Worm (Caenorhabditis elegans): ENCODE data around the gene fbxc-33.
A peak's percentile ranks its signal among the peaks of the same experiment; 100 is the strongest.

The fbxc-33 gene

ce11 chrII:872993-873787 is 40.3 kb upstream of the fbxc-33 start, which contains the start of gene alg-2 (continued):
- no peak for TF ChIP-seq nhr-12 (tag; optimal IDR thresholded peaks at IDR 0.05)
- peak; percentile 29 for TF ChIP-seq fos-1 (tag; optimal IDR thresholded peaks at IDR 0.05)
- no peak for TF ChIP-seq nhr-10 (tag; optimal IDR thresholded peaks at IDR 0.05)
- no peak for TF ChIP-seq nhr-77 (tag; optimal IDR thresholded peaks at IDR 0.05)
- TF ChIP-seq sma-3 (GFP tag; optimal IDR thresholded peaks at IDR 0.05): no peak
- peak; percentile 23 for TF ChIP-seq nhr-129 (tag; optimal IDR thresholded peaks at IDR 0.05)
- peak; percentile 31 for TF ChIP-seq lin-13 (GFP tag; optimal IDR thresholded peaks at IDR 0.05)
- no peak for TF ChIP-seq nhr-21 (tag; optimal IDR thresholded peaks at IDR 0.05)
- peak; percentile 36 for TF ChIP-seq mab-5 (tag; optimal IDR thresholded peaks at IDR 0.05)
- no peak for TF ChIP-seq mbf-1 (tag; optimal IDR thresholded peaks at IDR 0.05)
- peak; percentile 15 for TF ChIP-seq sem-4 (tag; optimal IDR thresholded peaks at IDR 0.05)
- TF ChIP-seq sma-9 (GFP tag; optimal IDR thresholded peaks at IDR 0.05): peak; percentile 6
- no peak for TF ChIP-seq sma-9 (tag; optimal IDR thresholded peaks at IDR 0.05)
- no peak for TF ChIP-seq nhr-11 (tag; optimal IDR thresholded peaks at IDR 0.05)
- no peak for TF ChIP-seq alr-1 (tag; optimal IDR thresholded peaks at IDR 0.05)
- TF ChIP-seq crh-2 (tag; optimal IDR thresholded peaks at IDR 0.05): peak; percentile 44
- TF ChIP-seq unc-39 (tag; optimal IDR thresholded peaks at IDR 0.05): no peak
- TF ChIP-seq lsy-2 (tag; optimal IDR thresholded peaks at IDR 0.05): peak in 1 of 2 experiments; percentile 67
- no peak for TF ChIP-seq snpc-4 (tag; optimal IDR thresholded peaks at IDR 0.05)
- TF ChIP-seq ceh-82 (tag; optimal IDR thresholded peaks at IDR 0.05): no peak
- TF ChIP-seq gmeb-1 (tag; optimal IDR thresholded peaks at IDR 0.05): peak; percentile 31

- no peak for TF ChIP-seq unc-62 (GFP tag; optimal IDR thresholded peaks at IDR 0.05)
- no peak for TF ChIP-seq nhr-12 (tag; optimal IDR thresholded peaks at IDR 0.05)
- TF ChIP-seq ztf-4 (tag; optimal IDR thresholded peaks at IDR 0.05): no peak
- no peak for TF ChIP-seq ztf-1 (GFP tag; conservative IDR thresholded peaks at IDR 0.05)
- no peak for TF ChIP-seq skn-1 (tag; optimal IDR thresholded peaks at IDR 0.05)
- TF ChIP-seq peb-1 (tag; optimal IDR thresholded peaks at IDR 0.05): no peak
- no peak for TF ChIP-seq aly-2 (tag; optimal IDR thresholded peaks at IDR 0.05)
- TF ChIP-seq zag-1 (tag; optimal IDR thresholded peaks at IDR 0.05): no peak
- no peak for TF ChIP-seq lin-11 (tag; optimal IDR thresholded peaks at IDR 0.05)
- TF ChIP-seq nhr-25 (tag; optimal IDR thresholded peaks at IDR 0.05): no peak
Measured at ce11 chrII:875739-876138, 37.7 kb upstream of the fbxc-33 start.

- TF ChIP-seq ceh-82 (tag; optimal IDR thresholded peaks at IDR 0.05) (no peak), sma-3 (GFP tag; optimal IDR thresholded peaks at IDR 0.05) (no peak), unc-62 (GFP tag; optimal IDR thresholded peaks at IDR 0.05) (no peak), sma-9 (GFP tag; optimal IDR thresholded peaks at IDR 0.05) (peak; percentile 38), sma-9 (tag; optimal IDR thresholded peaks at IDR 0.05) (no peak), elt-1 (tag; optimal IDR thresholded peaks at IDR 0.05) (no peak), fos-1 (tag; optimal IDR thresholded peaks at IDR 0.05) (peak; percentile 29), crh-2 (tag; optimal IDR thresholded peaks at IDR 0.05) (peak; percentile 16)
Measured at ce11 chrII:880666-881226, 32.7 kb upstream of the fbxc-33 start.

- no peak for TF ChIP-seq ama-1 (optimal IDR thresholded peaks at IDR 0.05)
- no peak for TF ChIP-seq lin-11 (tag; optimal IDR thresholded peaks at IDR 0.05)
- no peak for TF ChIP-seq ztf-4 (tag; optimal IDR thresholded peaks at IDR 0.05)
- TF ChIP-seq aly-2 (tag; optimal IDR thresholded peaks at IDR 0.05): no peak
- peak; percentile 19 for TF ChIP-seq fos-1 (tag; optimal IDR thresholded peaks at IDR 0.05)
- TF ChIP-seq egl-27 (tag; optimal IDR thresholded peaks at IDR 0.05): no peak
- TF ChIP-seq zag-1 (tag; optimal IDR thresholded peaks at IDR 0.05): no peak
Measured at ce11 chrII:884204-884603, 29.3 kb upstream of the fbxc-33 start.

ce11 chrII:888024-888423 is 25.4 kb upstream of the fbxc-33 start, which contains the start of gene T07D3.4:
Gene T07D3.4 (plus strand): TSS chrII:888309.
- peak; percentile 37 for TF ChIP-seq sma-9 (GFP tag; optimal IDR thresholded peaks at IDR 0.05)
- TF ChIP-seq sma-9 (tag; optimal IDR thresholded peaks at IDR 0.05): no peak
- TF ChIP-seq fos-1 (tag; optimal IDR thresholded peaks at IDR 0.05): peak; percentile 61
- TF ChIP-seq sem-4 (tag; optimal IDR thresholded peaks at IDR 0.05): no peak
- TF ChIP-seq nhr-23 (tag; optimal IDR thresholded peaks at IDR 0.05): no peak
